Worm (Caenorhabditis elegans): ENCODE results near the gene E02C12.9.

Gene E02C12.9

DNA sequence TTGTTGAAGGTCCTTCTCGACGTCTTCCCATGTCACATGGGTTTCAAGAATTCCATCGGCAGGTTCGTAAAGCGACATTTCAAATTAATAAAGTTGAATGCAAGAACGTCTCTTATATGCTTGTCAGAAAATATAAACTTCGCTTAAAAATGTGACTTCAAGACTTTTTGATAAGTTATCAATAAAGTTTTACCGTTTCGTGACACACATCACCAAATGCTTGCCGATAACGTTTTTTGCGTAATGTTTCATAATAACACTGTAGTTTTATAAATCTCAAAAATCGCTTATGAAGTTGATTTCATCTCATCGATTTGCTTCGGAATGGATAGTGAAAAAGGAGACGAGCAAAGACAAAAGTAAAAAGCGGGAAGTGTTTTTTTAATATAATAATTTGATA, 1.8 kb downstream of the E02C12.9 start, which contains the start of gene E02C12.8:
Gene E02C12.8, minus strand, starts transcription at position 141 of the 400 bp plus-strand sequence.
- TF ChIP-seq lin-13 (GFP tag; optimal IDR thresholded peaks at IDR 0.05), result no peak
- no peak for TF ChIP-seq skn-1 (tag; optimal IDR thresholded peaks at IDR 0.05)
- no peak for TF ChIP-seq zip-11 (GFP tag; IDR thresholded peaks at IDR 0.05)
- peak; percentile 93 for TF ChIP-seq pqm-1 (tag; optimal IDR thresholded peaks at IDR 0.05)
- no peak for TF ChIP-seq lir-3 (tag; optimal IDR thresholded peaks at IDR 0.05)
- no peak for TF ChIP-seq Y75B8A.6 (GFP tag; IDR thresholded peaks at IDR 0.05)
- TF ChIP-seq T20F7.1 (GFP tag; optimal IDR thresholded peaks at IDR 0.05), result peak; percentile 23
- TF ChIP-seq ZK337.2 (GFP tag; IDR thresholded peaks at IDR 0.05), result no peak
- no peak for TF ChIP-seq zfp-2 (tag; optimal IDR thresholded peaks at IDR 0.05)
- TF ChIP-seq lin-1 (GFP tag; IDR thresholded peaks at IDR 0.05), result 0 out of 2 replicates have a peak, but pooled peaks have one; percentile 14
- TF ChIP-seq daf-8 (GFP tag; IDR thresholded peaks at IDR 0.05), result no peak
- no peak for TF ChIP-seq php-3 (GFP tag; IDR thresholded peaks at IDR 0.05)
- peak; percentile 80 for TF ChIP-seq dmd-6 (GFP tag; IDR thresholded peaks at IDR 0.05)
- TF ChIP-seq spr-1 (tag; optimal IDR thresholded peaks at IDR 0.05), result no peak
- no peak for TF ChIP-seq daf-16 (GFP tag; optimal IDR thresholded peaks at IDR 0.05)
- peak; percentile 54 for TF ChIP-seq daf-16 (tag; optimal IDR thresholded peaks at IDR 0.05)
- TF ChIP-seq lin-29 (GFP tag; IDR thresholded peaks at IDR 0.05), result no peak
- TF ChIP-seq nhr-28 (tag; optimal IDR thresholded peaks at IDR 0.05), result peak; percentile 72
- no peak for TF ChIP-seq tag-97 (GFP tag; IDR thresholded peaks at IDR 0.05)
- TF ChIP-seq madf-9 (GFP tag; conservative IDR thresholded peaks at IDR 0.05), result no peak
- no peak for TF ChIP-seq ceh-32 (tag; optimal IDR thresholded peaks at IDR 0.05; ENCODE audit: poor library complexity)
- TF ChIP-seq aly-2 (tag; optimal IDR thresholded peaks at IDR 0.05), result no peak
- TF ChIP-seq mdl-1 (tag; optimal IDR thresholded peaks at IDR 0.05), result no peak
- no peak for TF ChIP-seq snpc-4 (tag; optimal IDR thresholded peaks at IDR 0.05)
- TF ChIP-seq ceh-20 (GFP tag; IDR thresholded peaks at IDR 0.05), result no peak
- no peak for TF ChIP-seq ceh-62 (tag; optimal IDR thresholded peaks at IDR 0.05)
- TF ChIP-seq ceh-44 (GFP tag; IDR thresholded peaks at IDR 0.05), result no peak
- TF ChIP-seq hlh-30 (tag; optimal IDR thresholded peaks at IDR 0.05; ENCODE audit: insufficient read depth), result peak; percentile 2
- TF ChIP-seq tra-1 (GFP tag; IDR thresholded peaks at IDR 0.05), result no peak
- TF ChIP-seq ctbp-1 (GFP tag; IDR thresholded peaks at IDR 0.05), result no peak
- TF ChIP-seq nhr-77 (tag; optimal IDR thresholded peaks at IDR 0.05), result no peak
- no peak for TF ChIP-seq hmg-1.1 (GFP tag; IDR thresholded peaks at IDR 0.05)
- peak in 1 of 2 experiments; percentile 9 for TF ChIP-seq unc-62 (GFP tag; optimal IDR thresholded peaks at IDR 0.05 in 1 of 2)
- no peak for TF ChIP-seq unc-62 (tag; optimal IDR thresholded peaks at IDR 0.05)
- TF ChIP-seq daf-19 (GFP tag; conservative IDR thresholded peaks at IDR 0.05), result no peak
- no peak for TF ChIP-seq dmd-9 (GFP tag; IDR thresholded peaks at IDR 0.05)
- no peak for TF ChIP-seq mxl-2 (GFP tag; conservative IDR thresholded peaks at IDR 0.05)
- TF ChIP-seq Y48G9A.11 (GFP tag; IDR thresholded peaks at IDR 0.05), result no peak
- TF ChIP-seq nhr-42 (GFP tag; IDR thresholded peaks at IDR 0.05), result no peak
- TF ChIP-seq zip-2 (tag; optimal IDR thresholded peaks at IDR 0.05), result peak; percentile 58
- peak; percentile 56 for TF ChIP-seq dve-1 (tag; optimal IDR thresholded peaks at IDR 0.05; ENCODE audit: insufficient read depth)
- TF ChIP-seq mxl-3 (GFP tag; optimal IDR thresholded peaks at IDR 0.05), result peak; percentile 17
- no peak for TF ChIP-seq ztf-11 (tag; optimal IDR thresholded peaks at IDR 0.05)
- no peak for TF ChIP-seq snpc-1.2 (GFP tag; IDR thresholded peaks at IDR 0.05)

- TF ChIP-seq pha-4 (GFP tag; IDR thresholded peaks at IDR 0.05), result no peak
- no peak for TF ChIP-seq pha-4 (tag; optimal IDR thresholded peaks at IDR 0.05)
- TF ChIP-seq ceh-44 (GFP tag; IDR thresholded peaks at IDR 0.05), result no peak
- no peak for TF ChIP-seq ceh-32 (tag; optimal IDR thresholded peaks at IDR 0.05; ENCODE audit: poor library complexity)
- no peak for TF ChIP-seq cey-2 (tag; optimal IDR thresholded peaks at IDR 0.05; ENCODE audit: borderline replicate concordance, insufficient read depth)
- TF ChIP-seq dmd-6 (GFP tag; IDR thresholded peaks at IDR 0.05), result peak; percentile 12; the same call in 1 of the 2 replicates
- no peak for TF ChIP-seq aly-2 (tag; optimal IDR thresholded peaks at IDR 0.05)
- TF ChIP-seq F49E8.2 (tag; optimal IDR thresholded peaks at IDR 0.05; ENCODE audit: borderline replicate concordance), result no peak
- no peak for TF ChIP-seq attf-4 (tag; optimal IDR thresholded peaks at IDR 0.05)
- TF ChIP-seq nhr-102 (tag; optimal IDR thresholded peaks at IDR 0.05), result no peak
- TF ChIP-seq zfp-2 (tag; optimal IDR thresholded peaks at IDR 0.05), result no peak
- TF ChIP-seq mxl-3 (GFP tag; optimal IDR thresholded peaks at IDR 0.05), result no peak
- TF ChIP-seq tra-1 (GFP tag; IDR thresholded peaks at IDR 0.05), result no peak
- TF ChIP-seq F37D6.2 (tag; optimal IDR thresholded peaks at IDR 0.05), result no peak
- TF ChIP-seq hif-1 (tag; optimal IDR thresholded peaks at IDR 0.05), result no peak
- TF ChIP-seq nhr-28 (tag; optimal IDR thresholded peaks at IDR 0.05), result peak; percentile 10
- TF ChIP-seq zip-11 (GFP tag; IDR thresholded peaks at IDR 0.05), result no peak
Observed at ce11 chrV:9370986-9371385, 4.3 kb downstream of the E02C12.9 start, which contains the start of gene E02C12.6. Gene E02C12.6, minus strand, starts transcription at chrV:9371086.

Data from whole organism, L4 larva.